Fruit fly (Drosophila melanogaster) whole organism, pupa: ENCODE results near the gene ca.

Experiments
- CG10348 ChIP-seq: fragments of 200-800 bp; sonication (Bioruptor generic); IDR thresholded peaks from 2 replicates; pipeline ENCODE4 v1.3.6; 2022; ENCODE audit warnings: missing biosample characterization, missing genetic modification characterization
- CG12605 ChIP-seq: fragments of 200-800 bp; sonication (Bioruptor generic); IDR thresholded peaks from 2 replicates; pipeline ENCODE4 v1.3.6; 2022; ENCODE audit warnings: missing biosample characterization, missing genetic modification characterization
- CG13204 ChIP-seq: fragments of 200-800 bp; sonication (Bioruptor generic); optimal IDR thresholded peaks from 2 replicates; lab custom pipeline; 2018; ENCODE audit warnings: missing biosample characterization, mild to moderate bottlenecking, missing genetic modification characterization, moderate library complexity
- CG14655 ChIP-seq: fragments of 200-800 bp; sonication (Bioruptor generic); optimal IDR thresholded peaks from 3 replicates; lab custom pipeline; 2017; ENCODE audit warnings: mild to moderate bottlenecking, missing biosample characterization, missing genetic modification reagents, missing genetic modification characterization
- CG15710 ChIP-seq: fragments of 200-800 bp; sonication (Bioruptor generic); optimal IDR thresholded peaks from 2 replicates; lab custom pipeline; 2018; ENCODE audit warnings: missing biosample characterization, mild to moderate bottlenecking, missing genetic modification characterization, moderate library complexity
- CG17806 ChIP-seq: fragments of 200-800 bp; sonication (Bioruptor generic); optimal IDR thresholded peaks from 2 replicates; lab custom pipeline; 2018; ENCODE audit warnings: missing biosample characterization, mild to moderate bottlenecking, missing genetic modification characterization, moderate library complexity
- CG32121 ChIP-seq: fragments of 200-800 bp; sonication (Bioruptor generic); IDR thresholded peaks from 2 replicates; pipeline ENCODE4 v1.3.6; 2022; ENCODE audit warnings: missing biosample characterization, missing genetic modification characterization
- CG34367 ChIP-seq: fragments of 200-800 bp; sonication (Bioruptor generic); optimal IDR thresholded peaks from 2 replicates; lab custom pipeline; 2018; ENCODE audit warnings: missing biosample characterization, mild to moderate bottlenecking, missing genetic modification characterization
- CG4496 ChIP-seq: fragments of 200-800 bp; sonication (Bioruptor generic); IDR thresholded peaks from 3 replicates; pipeline ENCODE4 v1.3.6; 2022; ENCODE audit warnings: missing biosample characterization, missing genetic modification characterization
- CG8159 ChIP-seq: fragments of 200-800 bp; sonication (Bioruptor generic); optimal IDR thresholded peaks from 3 replicates; lab custom pipeline; 2018; ENCODE audit warnings: missing biosample characterization, mild to moderate bottlenecking, missing genetic modification characterization, moderate library complexity
- CG8301 ChIP-seq: fragments of 200-800 bp; sonication (Bioruptor generic); optimal IDR thresholded peaks from 2 replicates; lab custom pipeline; 2018; ENCODE audit warnings: missing biosample characterization, mild to moderate bottlenecking, missing genetic modification characterization
- CG9948 ChIP-seq: fragments of 200-800 bp; sonication (Bioruptor generic); optimal IDR thresholded peaks from 2 replicates; lab custom pipeline; 2018; ENCODE audit warnings: missing biosample characterization, mild to moderate bottlenecking, missing genetic modification characterization, moderate library complexity
- D1 ChIP-seq: fragments of 200-800 bp; sonication (Bioruptor generic); optimal IDR thresholded peaks from 2 replicates; lab custom pipeline; 2018; ENCODE audit warnings: missing biosample characterization, mild to moderate bottlenecking, missing genetic modification characterization, moderate library complexity
- EcR ChIP-seq: fragments of 200-800 bp; sonication (Bioruptor generic); optimal IDR thresholded peaks from 3 replicates; lab custom pipeline; 2019; ENCODE audit warnings: missing biosample characterization, missing genetic modification characterization, mild to moderate bottlenecking, moderate library complexity, missing genetic modification reagents
- Ets98B ChIP-seq: fragments of 200-800 bp; sonication (Bioruptor generic); IDR thresholded peaks from 2 replicates; pipeline ENCODE4 v1.3.6; 2022; ENCODE audit warnings: missing biosample characterization, missing genetic modification characterization
- Pif1A ChIP-seq: fragments of 200-800 bp; sonication (Bioruptor generic); optimal IDR thresholded peaks from 3 replicates; lab custom pipeline; 2016; ENCODE audit warnings: missing biosample characterization, missing genetic modification characterization
- Pif1B ChIP-seq: fragments of 200-800 bp; sonication (Bioruptor generic); optimal IDR thresholded peaks from 3 replicates; lab custom pipeline; 2016; ENCODE audit warnings: missing biosample characterization, missing genetic modification characterization
- Snoo ChIP-seq: fragments of 200-800 bp; sonication (Bioruptor generic); optimal IDR thresholded peaks from 3 replicates; lab custom pipeline; 2017; ENCODE audit warnings: missing biosample characterization, mild to moderate bottlenecking, missing genetic modification characterization, inconsistent platforms
- fd96Ca ChIP-seq: fragments of 200-800 bp; sonication (Bioruptor generic); IDR thresholded peaks from 3 replicates; pipeline ENCODE4 v1.3.6; 2022; ENCODE audit warnings: missing biosample characterization, missing genetic modification characterization
- gl ChIP-seq: fragments of 200-800 bp; sonication (Bioruptor generic); optimal IDR thresholded peaks from 2 replicates; lab custom pipeline; 2018; ENCODE audit warnings: missing biosample characterization, mild to moderate bottlenecking, missing genetic modification characterization
- rn ChIP-seq: fragments of 200-800 bp; sonication (Bioruptor generic); IDR thresholded peaks from 2 replicates; pipeline ENCODE4 v1.3.6; 2022; ENCODE audit warnings: missing biosample characterization, missing genetic modification characterization

ca gene

DNA sequence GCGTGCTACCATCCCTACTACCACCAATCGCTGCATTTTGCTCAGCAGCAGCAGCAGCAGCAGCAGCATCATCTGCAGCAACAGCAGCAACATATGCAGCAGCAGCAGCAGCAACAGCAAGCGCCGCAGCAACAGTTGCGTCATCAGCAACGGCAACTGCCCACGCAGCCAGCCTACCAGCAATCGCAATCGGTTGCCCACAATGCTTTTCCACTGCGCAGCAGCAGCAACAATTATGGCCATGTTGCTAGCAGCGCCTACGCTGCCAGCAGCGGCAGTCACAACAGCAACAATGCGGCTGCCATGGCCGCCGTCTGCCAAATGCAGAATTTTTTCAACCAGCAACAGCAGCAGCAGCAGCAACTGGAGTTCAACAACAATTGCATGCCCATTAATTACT is 16.4 kb upstream of the ca start:
- no peak for TF ChIP-seq Pif1A
- TF ChIP-seq CG9948: no peak
- no peak for TF ChIP-seq gl (tag; lab: Kevin White, UChicago)
- no peak for TF ChIP-seq fd96Ca
- no peak for TF ChIP-seq D1 (tag; lab: Kevin White, UChicago)

DNA sequence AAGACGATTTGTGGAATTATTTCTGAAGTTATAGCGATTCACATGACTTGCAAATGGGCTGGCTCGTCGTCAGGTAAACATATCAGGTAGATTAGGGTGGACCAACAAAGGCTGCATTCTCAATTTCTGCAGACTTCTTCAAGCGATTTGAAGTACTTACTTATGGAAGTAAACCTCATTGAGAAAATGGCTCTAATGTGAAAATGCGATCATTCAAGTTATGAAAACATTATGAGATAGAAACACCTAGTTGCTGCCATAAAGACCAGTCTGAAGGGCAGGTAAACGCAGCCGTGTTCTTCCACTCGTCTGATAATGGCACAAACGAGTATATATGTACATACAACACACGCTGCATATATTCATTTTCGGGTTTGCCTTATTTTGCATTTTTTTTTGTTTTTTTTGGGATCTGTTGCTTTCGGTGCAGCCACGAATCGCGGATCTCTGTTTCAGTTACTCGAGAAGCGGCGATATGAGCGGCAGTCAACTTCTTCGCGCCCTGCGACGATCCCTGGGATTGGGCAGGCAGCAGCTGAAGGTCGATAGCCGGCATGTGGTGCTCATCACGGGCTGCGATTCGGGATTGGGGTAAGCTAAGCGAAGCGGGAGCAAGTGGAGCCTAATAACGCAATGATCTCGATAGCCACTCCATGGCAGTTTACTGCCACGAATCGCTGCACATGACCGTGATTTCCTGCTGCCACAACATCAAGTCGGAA is 12.3 kb upstream of the ca start, which contains the start of gene sro:
TSS of gene sro (plus strand) at position 437 of the 722 bp plus-strand sequence.
- TF ChIP-seq gl (tag; lab: Kevin White, UChicago): no peak
- peak; percentile 86 for TF ChIP-seq CG8159 (tag; lab: Kevin White, UChicago)

DNA sequence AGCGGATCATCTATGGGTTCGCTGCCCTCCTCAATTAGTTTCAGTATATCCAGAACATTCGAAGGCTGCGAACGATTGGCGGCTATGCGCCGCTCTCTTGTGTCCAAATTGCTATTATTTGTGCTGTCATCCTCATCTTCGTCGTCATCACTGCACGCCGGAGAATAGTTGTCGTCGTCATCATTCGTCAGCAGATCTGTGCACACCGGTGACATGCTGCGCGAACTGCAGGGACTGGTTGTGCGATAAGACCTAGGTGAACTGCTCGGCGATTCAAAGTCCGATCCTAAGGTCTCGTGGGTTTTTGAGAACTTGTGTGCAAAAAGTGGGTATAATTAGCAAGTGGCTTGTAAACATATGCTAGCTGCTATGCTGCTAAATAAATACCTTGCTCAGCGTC is 9.4 kb upstream of the ca start:
- no peak for TF ChIP-seq Ets98B (GFP tag; lab: Robert Waterston, UW)
- TF ChIP-seq CG12605 (GFP tag; lab: Robert Waterston, UW): no peak
- no peak for TF ChIP-seq CG9948
- no peak for TF ChIP-seq D1 (tag; lab: Kevin White, UChicago)
- TF ChIP-seq EcR (GFP tag; lab: Kevin White, UChicago): no peak
- no peak for TF ChIP-seq gl (tag; lab: Kevin White, UChicago)

dm6 chr3R:29798966-29799680 is 7.5 kb upstream of the ca start, which contains the start of the genes Rnb and Drice:
TSS of gene Rnb (minus strand) at chr3R:29799354.
TSS of gene Drice (plus strand) at chr3R:29799658.
- TF ChIP-seq fd96Ca: peak; percentile 26; the same call in 1 of the 3 replicates
- TF ChIP-seq CG15710 (tag; lab: Kevin White, UChicago): peak; percentile 33
- TF ChIP-seq Pif1B: no peak
- TF ChIP-seq CG34367 (tag; lab: Kevin White, UChicago): peak; percentile 20
- TF ChIP-seq Ets98B (GFP tag; lab: Robert Waterston, UW): no peak; the same call in 1 of the 2 replicates
- peak; percentile 3 for TF ChIP-seq Snoo (tag; lab: Kevin White, UChicago)
- no peak for TF ChIP-seq rn (GFP tag; lab: Robert Waterston, UW)
- no peak for TF ChIP-seq CG10348 (GFP tag; lab: Robert Waterston, UW)
- TF ChIP-seq CG12605 (GFP tag; lab: Robert Waterston, UW): no peak
- TF ChIP-seq CG8159 (tag; lab: Kevin White, UChicago): peak; percentile 52
- TF ChIP-seq EcR (GFP tag; lab: Kevin White, UChicago): peak; percentile 98
- peak; percentile 46; the same call in 1 of the 3 replicates for TF ChIP-seq CG4496 (GFP tag; lab: Robert Waterston, UW)
- peak; percentile 11 for TF ChIP-seq CG9948
- no peak for TF ChIP-seq CG14655 (GFP tag; lab: Kevin White, UChicago)
- TF ChIP-seq CG32121 (GFP tag; lab: Robert Waterston, UW): peak; percentile 21; the same call in 1 of the 2 replicates
- TF ChIP-seq CG17806: peak; percentile 9
- TF ChIP-seq gl (tag; lab: Kevin White, UChicago): no peak

DNA sequence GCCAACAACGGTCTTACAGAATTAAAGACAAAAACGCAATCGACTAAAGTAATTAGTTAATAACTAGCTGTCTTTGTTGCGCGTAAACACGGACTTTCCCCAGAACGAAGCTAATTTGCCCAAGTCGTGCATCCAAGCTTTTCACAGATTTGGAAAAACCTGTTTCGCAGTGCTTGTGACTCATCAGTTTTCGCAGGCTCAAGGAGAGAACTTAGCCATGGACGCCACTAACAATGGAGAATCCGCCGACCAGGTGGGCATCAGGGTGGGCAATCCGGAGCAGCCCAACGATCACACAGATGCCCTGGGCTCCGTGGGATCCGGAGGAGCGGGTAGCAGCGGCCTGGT is 7.0 kb upstream of the ca start:
- TF ChIP-seq CG14655 (GFP tag; lab: Kevin White, UChicago) (no peak), Snoo (tag; lab: Kevin White, UChicago) (no peak), Pif1A (no peak), Ets98B (GFP tag; lab: Robert Waterston, UW) (no peak), Pif1B (no peak), D1 (tag; lab: Kevin White, UChicago) (no peak), CG4496 (GFP tag; lab: Robert Waterston, UW) (no peak), CG8301 (tag; lab: Kevin White, UChicago) (no peak), CG17806 (no peak), fd96Ca (no peak), CG34367 (tag; lab: Kevin White, UChicago) (no peak), rn (GFP tag; lab: Robert Waterston, UW) (no peak), CG15710 (tag; lab: Kevin White, UChicago) (no peak), CG13204 (no peak)
- TF ChIP-seq, all 21 proteins: peak for 0

dm6 chr3R:29802753-29803313 is 3.8 kb upstream of the ca start, which contains the start of the genes Etfb and CG7789:
TSS of gene Etfb (minus strand) at chr3R:29802945.
TSS of gene CG7789 (plus strand) at chr3R:29803196.
- TF ChIP-seq D1 (tag; lab: Kevin White, UChicago) (no peak), Snoo (tag; lab: Kevin White, UChicago) (peak; percentile 92), Pif1A (no peak), fd96Ca (peak; percentile 96), Ets98B (GFP tag; lab: Robert Waterston, UW) (peak; percentile 93), Pif1B (no peak), CG9948 (peak; percentile 71), CG32121 (GFP tag; lab: Robert Waterston, UW) (peak; percentile 95), CG8159 (tag; lab: Kevin White, UChicago) (peak; percentile 82), CG34367 (tag; lab: Kevin White, UChicago) (peak; percentile 93), CG4496 (GFP tag; lab: Robert Waterston, UW) (peak; percentile 96), EcR (GFP tag; lab: Kevin White, UChicago) (no peak), CG10348 (GFP tag; lab: Robert Waterston, UW) (peak; percentile 61), CG12605 (GFP tag; lab: Robert Waterston, UW) (peak; percentile 93), CG8301 (tag; lab: Kevin White, UChicago) (peak; percentile 86), CG13204 (no peak), CG15710 (tag; lab: Kevin White, UChicago) (peak; percentile 92), rn (GFP tag; lab: Robert Waterston, UW) (peak; percentile 88), gl (tag; lab: Kevin White, UChicago) (peak; percentile 97), CG17806 (peak; percentile 69), CG14655 (GFP tag; lab: Kevin White, UChicago) (peak; percentile 95)
- TF ChIP-seq, all 21 proteins: peak for 16
